Worm (Caenorhabditis elegans) whole organism, L1 larva: ENCODE data around the gene nspd-2.

ENCODE experiments used
- C34B4.2 ChIP-seq: sonication (generic microtip); optimal IDR thresholded peaks from 2 replicates; lab custom pipeline; 2017; ENCODE audit warnings: mild to moderate bottlenecking, missing genetic modification characterization, missing compliant biosample characterization
- Y116A8C.19 ChIP-seq: sonication (generic microtip); optimal IDR thresholded peaks from 2 replicates; lab custom pipeline; 2016; ENCODE audit warnings: missing compliant biosample characterization, missing genetic modification characterization, borderline replicate concordance
- blmp-1 ChIP-seq: fragments of 150-350 bp; optimal IDR thresholded peaks from 2 replicates; lab custom pipeline; 2014; ENCODE audit warnings: missing biosample characterization, missing genetic modification characterization
- ceh-90 ChIP-seq: sonication (generic microtip); optimal IDR thresholded peaks from 2 replicates; lab custom pipeline; 2016; ENCODE audit warnings: missing genetic modification characterization, missing compliant biosample characterization
- dpl-1 ChIP-seq, 3 experiments: fragments of 150-350 bp in 2 of 3; sonication (generic microtip) in 1 of 3; optimal IDR thresholded peaks; 2 replicates each; lab custom pipeline; 2014 to 2017; ENCODE audit warnings: missing biosample characterization in 3 of 3, missing genetic modification characterization in 3 of 3, missing genetic modification reagents in 3 of 3
- dsc-1 ChIP-seq: sonication (generic microtip); optimal IDR thresholded peaks from 2 replicates; lab custom pipeline; 2016; ENCODE audit warnings: mild to moderate bottlenecking, missing genetic modification characterization, missing compliant biosample characterization
- efl-1 ChIP-seq, 4 experiments: fragments of 150-350 bp; optimal IDR thresholded peaks in 3 of 4; peaks in 1 of 4; 1 replicate in 1 of 4; 2 replicates in 3 of 4; lab custom pipeline; 2014; ENCODE audit warnings: missing biosample characterization in 2 of 4, missing genetic modification characterization in 2 of 4, missing genetic modification reagents in 2 of 4
- elt-2 ChIP-seq: sonication (generic microtip); optimal IDR thresholded peaks from 2 replicates; lab custom pipeline; 2016; ENCODE audit warnings: missing genetic modification characterization, mild to moderate bottlenecking, inconsistent platforms, missing compliant biosample characterization, missing genetic modification reagents
- elt-3 ChIP-seq, 6 experiments: fragments of 150-350 bp in 1 of 6; sonication (generic microtip); optimal IDR thresholded peaks; 2 replicates each; lab custom pipeline; 2017 to 2018; ENCODE audit warnings: missing biosample characterization in 6 of 6, missing genetic modification characterization in 6 of 6, inconsistent platforms in 1 of 6
- ets-5 ChIP-seq: fragments of 200-800 bp; sonication (Bioruptor generic); IDR thresholded peaks from 2 replicates; pipeline ENCODE4 v1.3.6; 2022; ENCODE audit warnings: missing genetic modification characterization, missing compliant biosample characterization
- fkh-4 ChIP-seq: sonication (generic microtip); optimal IDR thresholded peaks from 2 replicates; lab custom pipeline; 2016; ENCODE audit warnings: missing compliant biosample characterization, missing genetic modification characterization, borderline replicate concordance
- fkh-8 ChIP-seq: sonication (generic microtip); optimal IDR thresholded peaks from 2 replicates; lab custom pipeline; 2016; ENCODE audit warnings: mild to moderate bottlenecking, missing genetic modification characterization, missing compliant biosample characterization
- fos-1 ChIP-seq: fragments of 150-350 bp; optimal IDR thresholded peaks from 2 replicates; lab custom pipeline; 2014; ENCODE audit warnings: missing biosample characterization, missing genetic modification characterization
- irx-1 ChIP-seq: sonication (generic microtip); optimal IDR thresholded peaks from 2 replicates; lab custom pipeline; 2016; ENCODE audit warnings: missing genetic modification characterization, missing compliant biosample characterization
- isw-1 ChIP-seq: fragments of 200-800 bp; sonication (Bioruptor generic); IDR thresholded peaks from 2 replicates; pipeline ENCODE4 v1.3.6; 2022; ENCODE audit warnings: missing genetic modification characterization, missing compliant biosample characterization
- lin-14 ChIP-seq: fragments of 200-800 bp; sonication (Bioruptor generic); optimal IDR thresholded peaks from 2 replicates; lab custom pipeline; 2018; ENCODE audit warnings: mild to moderate bottlenecking, missing genetic modification characterization, moderate library complexity, missing compliant biosample characterization
- lin-35 ChIP-seq, 2 experiments: fragments of 150-350 bp; optimal IDR thresholded peaks; 2 replicates each; lab custom pipeline; 2014; ENCODE audit warnings: missing biosample characterization in 2 of 2, missing genetic modification characterization in 2 of 2, missing genetic modification reagents in 2 of 2
- lin-39 ChIP-seq: fragments of 150-350 bp; optimal IDR thresholded peaks from 2 replicates; lab custom pipeline; 2014; ENCODE audit warnings: missing biosample characterization, missing genetic modification reagents, missing genetic modification characterization
- lir-3 ChIP-seq: sonication (generic microtip); optimal IDR thresholded peaks from 2 replicates; lab custom pipeline; 2016; ENCODE audit warnings: mild to moderate bottlenecking, missing genetic modification characterization, moderate library complexity, missing compliant biosample characterization; ENCODE audit not compliant: poor library complexity
- nhr-20 ChIP-seq: sonication (generic microtip); optimal IDR thresholded peaks from 2 replicates; lab custom pipeline; 2016; ENCODE audit warnings: mild to moderate bottlenecking, missing genetic modification characterization, missing compliant biosample characterization
- nhr-28 ChIP-seq: fragments of 150-350 bp; optimal IDR thresholded peaks from 2 replicates; lab custom pipeline; 2014; ENCODE audit warnings: missing biosample characterization, missing genetic modification characterization
- nhr-47 ChIP-seq: sonication (generic microtip); optimal IDR thresholded peaks from 2 replicates; lab custom pipeline; 2016; ENCODE audit warnings: mild to moderate bottlenecking, missing genetic modification characterization, moderate library complexity, missing compliant biosample characterization
- nhr-71 ChIP-seq: sonication (generic microtip); optimal IDR thresholded peaks from 2 replicates; lab custom pipeline; 2016; ENCODE audit warnings: mild to moderate bottlenecking, missing genetic modification characterization, moderate library complexity, missing compliant biosample characterization
- nhr-76 ChIP-seq: sonication (generic microtip); optimal IDR thresholded peaks from 2 replicates; lab custom pipeline; 2017; ENCODE audit warnings: missing biosample characterization, missing genetic modification characterization
- nhr-84 ChIP-seq: sonication (generic microtip); optimal IDR thresholded peaks from 2 replicates; lab custom pipeline; 2017; ENCODE audit warnings: missing biosample characterization, missing genetic modification characterization
- nhr-85 ChIP-seq: sonication (generic microtip); peaks from one replicate; lab custom pipeline; 2016; ENCODE audit warnings: missing genetic modification characterization, inconsistent platforms, missing compliant biosample characterization
- nhr-90 ChIP-seq: sonication (generic microtip); optimal IDR thresholded peaks from 2 replicates; lab custom pipeline; 2016; ENCODE audit warnings: mild to moderate bottlenecking, missing genetic modification characterization, missing compliant biosample characterization; ENCODE audit not compliant: poor library complexity
- pag-3 ChIP-seq: sonication (generic microtip); optimal IDR thresholded peaks from 2 replicates; lab custom pipeline; 2017; ENCODE audit warnings: missing genetic modification characterization, mild to moderate bottlenecking, missing compliant biosample characterization, antibody characterized with exemption, borderline replicate concordance; ENCODE audit not compliant: insufficient read depth
- pax-3 ChIP-seq: fragments of 200-800 bp; sonication (Bioruptor generic); optimal IDR thresholded peaks from 2 replicates; lab custom pipeline; 2018; ENCODE audit warnings: mild to moderate bottlenecking, missing genetic modification characterization, moderate library complexity, missing compliant biosample characterization
- rnt-1 ChIP-seq: sonication (generic microtip); optimal IDR thresholded peaks from 2 replicates; lab custom pipeline; 2016; ENCODE audit warnings: mild to moderate bottlenecking, missing genetic modification characterization, moderate library complexity, missing compliant biosample characterization
- snpc-4 ChIP-seq: fragments of 150-350 bp; optimal IDR thresholded peaks from 2 replicates; lab custom pipeline; 2014; ENCODE audit warnings: missing biosample characterization, missing genetic modification characterization
- sox-4 ChIP-seq: sonication (generic microtip); optimal IDR thresholded peaks from 2 replicates; lab custom pipeline; 2016; ENCODE audit warnings: missing genetic modification characterization, missing compliant biosample characterization
- sup-37 ChIP-seq: fragments of 200-800 bp; sonication (Bioruptor generic); optimal IDR thresholded peaks from 2 replicates; lab custom pipeline; 2018; ENCODE audit warnings: mild to moderate bottlenecking, missing genetic modification characterization, missing compliant biosample characterization
- tbx-2 ChIP-seq: sonication (generic microtip); optimal IDR thresholded peaks from 2 replicates; lab custom pipeline; 2016; ENCODE audit warnings: missing genetic modification characterization, missing compliant biosample characterization
- tlp-1 ChIP-seq: fragments of 150-350 bp; optimal IDR thresholded peaks from 2 replicates; lab custom pipeline; 2014; ENCODE audit warnings: missing biosample characterization, missing genetic modification characterization
- unc-130 ChIP-seq: fragments of 150-350 bp; optimal IDR thresholded peaks from 2 replicates; lab custom pipeline; 2017; ENCODE audit warnings: missing biosample characterization, missing genetic modification characterization, inconsistent platforms
- unc-62 ChIP-seq: fragments of 150-350 bp; optimal IDR thresholded peaks from 2 replicates; lab custom pipeline; 2014; ENCODE audit warnings: missing biosample characterization, missing genetic modification reagents, missing genetic modification characterization
- unc-86 ChIP-seq: sonication (generic microtip); optimal IDR thresholded peaks from 2 replicates; lab custom pipeline; 2016; ENCODE audit warnings: missing genetic modification characterization, missing compliant biosample characterization
- unc-98 ChIP-seq: fragments of 200-800 bp; sonication (Bioruptor generic); IDR thresholded peaks from 2 replicates; pipeline ENCODE4 v1.3.6; 2022; ENCODE audit warnings: missing genetic modification characterization, missing compliant biosample characterization
- vab-15 ChIP-seq: sonication (generic microtip); optimal IDR thresholded peaks from 2 replicates; lab custom pipeline; 2017; ENCODE audit warnings: missing genotype, mild to moderate bottlenecking, missing genetic modification characterization, missing compliant biosample characterization
- zip-4 ChIP-seq: fragments of 200-800 bp; sonication (Bioruptor generic); optimal IDR thresholded peaks from 2 replicates; lab custom pipeline; 2018; ENCODE audit warnings: mild to moderate bottlenecking, missing genetic modification characterization, moderate library complexity, missing compliant biosample characterization
- ztf-11 ChIP-seq, 2 experiments: sonication (generic microtip); optimal IDR thresholded peaks; 2 replicates each; lab custom pipeline; 2016 to 2017; ENCODE audit warnings: missing genetic modification characterization in 2 of 2, missing biosample characterization in 1 of 2, missing compliant biosample characterization in 1 of 2

The nspd-2 gene

ce11 chrIV:9843760-9844159 lies at the start of gene nspd-2:
nspd-2 (plus strand) TSS chrIV:9844060.
- TF ChIP-seq dsc-1 (tag; lab: Kevin White, UChicago) (no peak), snpc-4 (tag; lab: Kevin White, UChicago) (no peak), ceh-90 (tag; lab: Kevin White, UChicago) (no peak), unc-130 (tag; lab: Kevin White, UChicago) (no peak), blmp-1 (no peak), pax-3 (tag; lab: Kevin White, UChicago) (no peak), isw-1 (GFP tag; lab: Robert Waterston, UW) (no peak), nhr-28 (tag; lab: Kevin White, UChicago) (no peak), Y116A8C.19 (tag; lab: Kevin White, UChicago) (no peak), sup-37 (GFP tag; lab: Kevin White, UChicago) (no peak)

DNA sequence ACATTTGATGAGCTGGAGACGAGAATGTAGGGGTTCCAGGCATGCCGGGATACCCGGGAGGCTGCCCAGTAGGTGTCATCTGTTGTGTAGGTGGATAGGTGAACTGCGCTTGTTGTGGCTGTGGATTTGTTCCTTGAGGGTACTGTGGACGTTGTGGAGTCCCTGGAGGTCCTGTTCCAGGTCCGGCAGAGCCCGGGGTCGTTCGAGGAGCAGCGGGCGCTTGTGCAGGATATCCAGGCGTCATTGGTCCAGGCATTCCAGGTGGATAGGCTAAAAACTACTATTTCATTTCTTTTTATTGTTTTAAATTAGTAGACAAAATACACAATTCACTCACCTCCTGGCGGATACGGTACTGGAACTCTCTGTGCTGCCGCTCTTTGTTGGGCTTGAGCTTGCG lies 48.6 kb upstream of the nspd-2 start:
- TF ChIP-seq nhr-76 (tag; lab: Kevin White, UChicago) (no peak), efl-1 (optimal IDR thresholded peaks at IDR 0.05; lab: Kevin White, UChicago) (no peak), efl-1 (GFP tag; optimal IDR thresholded peaks at IDR 0.05 in 1 of 2; lab: Kevin White, UChicago) (peak in 1 of 2 experiments; percentile 92)

ce11 chrIV:9796494-9796893 lies 47.4 kb upstream of the nspd-2 start, which contains the start of gene pis-1:
pis-1 (minus strand) TSS chrIV:9796594.
- no peak for TF ChIP-seq lin-39 (tag; lab: Kevin White, UChicago)
- TF ChIP-seq nhr-85 (tag; lab: Kevin White, UChicago), result peak; percentile 20
- TF ChIP-seq, all 84 proteins: peak for 1

- TF ChIP-seq lin-14 (GFP tag; lab: Kevin White, UChicago) (peak; percentile 33), elt-2 (tag; lab: Kevin White, UChicago) (peak; percentile 63), nhr-71 (tag; lab: Kevin White, UChicago) (peak; percentile 24), vab-15 (no peak), sox-4 (tag; lab: Kevin White, UChicago) (no peak), ets-5 (GFP tag; lab: Robert Waterston, UW) (no peak), nhr-84 (tag; lab: Kevin White, UChicago) (no peak), elt-3 (tag; optimal IDR thresholded peaks at IDR 0.05; lab: Kevin White, UChicago) (no peak), irx-1 (tag; lab: Kevin White, UChicago) (peak; percentile 32), pag-3 (tag; lab: Kevin White, UChicago) (no peak), tlp-1 (tag; lab: Kevin White, UChicago) (peak; percentile 44), rnt-1 (tag; lab: Kevin White, UChicago) (peak; percentile 65), Y116A8C.19 (tag; lab: Kevin White, UChicago) (no peak), dsc-1 (tag; lab: Kevin White, UChicago) (peak; percentile 25), unc-62 (GFP tag; lab: Kevin White, UChicago) (no peak), sup-37 (GFP tag; lab: Kevin White, UChicago) (no peak), ceh-90 (tag; lab: Kevin White, UChicago) (peak; percentile 79), blmp-1 (no peak), lir-3 (tag; lab: Kevin White, UChicago) (peak; percentile 63), lin-35 (GFP tag; optimal IDR thresholded peaks at IDR 0.05; lab: Kevin White, UChicago) (peak in 1 of 2 experiments; percentile 15), snpc-4 (tag; lab: Kevin White, UChicago) (no peak), nhr-47 (no peak), tbx-2 (tag; lab: Kevin White, UChicago) (peak; percentile 16), nhr-20 (tag; lab: Kevin White, UChicago) (no peak), fkh-4 (tag; lab: Kevin White, UChicago) (peak; percentile 34), fos-1 (tag; lab: Kevin White, UChicago) (no peak), dpl-1 (GFP tag; optimal IDR thresholded peaks at IDR 0.05; lab: Kevin White, UChicago) (peak in 2 of 3 experiments; percentile 21 to 45), C34B4.2 (no peak), nhr-90 (tag; lab: Kevin White, UChicago) (peak; percentile 56), fkh-8 (tag; lab: Kevin White, UChicago) (no peak), unc-86 (tag; lab: Kevin White, UChicago) (no peak), efl-1 (optimal IDR thresholded peaks at IDR 0.05; lab: Kevin White, UChicago) (peak in 1 of 2 experiments; percentile 18), efl-1 (GFP tag; optimal IDR thresholded peaks at IDR 0.05 in 1 of 2; lab: Kevin White, UChicago) (peak in 1 of 2 experiments; percentile 53), zip-4 (no peak), ztf-11 (tag; optimal IDR thresholded peaks at IDR 0.05; lab: Kevin White, UChicago) (peak in 1 of 2 experiments; percentile 22), unc-98 (GFP tag; lab: Robert Waterston, UW) (no peak)
These were observed 46.4 kb upstream of the nspd-2 start, which contains the start of gene T13F2.2 for ce11 chrIV:9797304-9798003. T13F2.2 (minus strand) TSS chrIV:9797354.
